Worm (Caenorhabditis elegans) whole organism, L4 larva: ENCODE measurements around the gene pitr-1.

Experiments
- D1046.2 ChIP-seq: fragments of 200-800 bp; sonication (Bioruptor generic); IDR thresholded peaks from 2 replicates; pipeline ENCODE4 v1.3.6; 2022; ENCODE audit warnings: missing genetic modification characterization, missing compliant biosample characterization
- F49E8.2 ChIP-seq: sonication (generic microtip); optimal IDR thresholded peaks from 2 replicates; lab custom pipeline; 2016; ENCODE audit warnings: missing compliant biosample characterization, mild to moderate bottlenecking, missing genetic modification characterization, borderline replicate concordance
- T26A8.4 ChIP-seq: fragments of 200-800 bp; sonication (Bioruptor generic); IDR thresholded peaks from 2 replicates; pipeline ENCODE4 v1.3.6; 2022; ENCODE audit warnings: missing genetic modification characterization, missing compliant biosample characterization
- Y48G9A.11 ChIP-seq: fragments of 200-800 bp; sonication (Bioruptor generic); IDR thresholded peaks from 2 replicates; pipeline ENCODE4 v1.3.6; 2022; ENCODE audit warnings: missing genetic modification reagents, missing genetic modification characterization, missing compliant biosample characterization
- ZK337.2 ChIP-seq: fragments of 200-800 bp; sonication (Bioruptor generic); IDR thresholded peaks from 2 replicates; pipeline ENCODE4 v1.3.6; 2022; ENCODE audit warnings: missing genetic modification reagents, missing genetic modification characterization, missing compliant biosample characterization
- aha-1 ChIP-seq: fragments of 150-350 bp; peaks from one replicate; lab custom pipeline; 2014; ENCODE audit warnings: missing biosample characterization, missing genetic modification characterization
- attf-4 ChIP-seq: sonication (generic microtip); optimal IDR thresholded peaks from 3 replicates; lab custom pipeline; 2017; ENCODE audit warnings: missing biosample characterization, missing genetic modification characterization
- ceh-44 ChIP-seq: fragments of 200-800 bp; sonication (Bioruptor generic); IDR thresholded peaks from 2 replicates; pipeline ENCODE4 v1.3.6; 2022; ENCODE audit warnings: missing genetic modification reagents, missing genetic modification characterization, missing compliant biosample characterization
- ceh-62 ChIP-seq: sonication (generic microtip); optimal IDR thresholded peaks from 2 replicates; lab custom pipeline; 2017; ENCODE audit warnings: missing biosample characterization, missing genetic modification characterization
- ces-1 ChIP-seq: fragments of 150-350 bp; sonication (generic microtip); optimal IDR thresholded peaks from 4 replicates; lab custom pipeline; 2014; ENCODE audit warnings: missing biosample characterization, missing genetic modification reagents, missing genetic modification characterization
- ctbp-1 ChIP-seq: fragments of 200-800 bp; sonication (Bioruptor generic); IDR thresholded peaks from 2 replicates; pipeline ENCODE4 v1.3.6; 2022; ENCODE audit warnings: missing genetic modification reagents, missing genetic modification characterization, missing compliant biosample characterization
- daf-12 ChIP-seq: fragments of 150-350 bp; optimal IDR thresholded peaks from 2 replicates; lab custom pipeline; 2014; ENCODE audit warnings: missing biosample characterization, missing genetic modification reagents, missing genetic modification characterization
- duxl-1 ChIP-seq: sonication (generic microtip); optimal IDR thresholded peaks from 2 replicates; lab custom pipeline; 2016; ENCODE audit warnings: mild to moderate bottlenecking, missing genetic modification characterization, moderate library complexity, missing compliant biosample characterization; ENCODE audit not compliant: poor library complexity
- egl-43 ChIP-seq: fragments of 200-800 bp; sonication (Bioruptor generic); IDR thresholded peaks from 2 replicates; pipeline ENCODE4 v1.3.6; 2022; ENCODE audit warnings: missing genetic modification reagents, missing genetic modification characterization, missing compliant biosample characterization
- fkh-10 ChIP-seq: fragments of 150-350 bp; optimal IDR thresholded peaks from 2 replicates; lab custom pipeline; 2014; ENCODE audit warnings: missing biosample characterization, missing genetic modification reagents, missing genetic modification characterization
- jun-1 ChIP-seq: fragments of 150-350 bp; optimal IDR thresholded peaks from 2 replicates; lab custom pipeline; 2014; ENCODE audit warnings: missing biosample characterization, missing genetic modification reagents, missing genetic modification characterization
- lin-1 ChIP-seq: fragments of 200-800 bp; sonication (Bioruptor generic); IDR thresholded peaks from 2 replicates; pipeline ENCODE4 v1.3.6; 2022; ENCODE audit warnings: missing genetic modification reagents, missing genetic modification characterization, missing compliant biosample characterization
- lin-39 ChIP-seq: fragments of 150-350 bp; optimal IDR thresholded peaks from 2 replicates; lab custom pipeline; 2014; ENCODE audit warnings: missing biosample characterization, missing genetic modification reagents, missing genetic modification characterization
- lsy-2 ChIP-seq, 2 experiments: fragments of 150-350 bp in 1 of 2; sonication (generic microtip) in 1 of 2; optimal IDR thresholded peaks; 2 replicates each; lab custom pipeline; 2014 to 2017; ENCODE audit warnings: missing biosample characterization in 2 of 2, missing genetic modification characterization in 2 of 2
- mxl-3 ChIP-seq: fragments of 200-800 bp; sonication (Bioruptor generic); optimal IDR thresholded peaks from 2 replicates; lab custom pipeline; 2018; ENCODE audit warnings: mild to moderate bottlenecking, missing genetic modification characterization, missing compliant biosample characterization
- nhr-28 ChIP-seq: fragments of 150-350 bp; optimal IDR thresholded peaks from 2 replicates; lab custom pipeline; 2014; ENCODE audit warnings: missing biosample characterization, missing genetic modification characterization
- nhr-41 ChIP-seq: fragments of 200-800 bp; sonication (Bioruptor generic); IDR thresholded peaks from 2 replicates; pipeline ENCODE4 v1.3.6; 2022; ENCODE audit warnings: missing genetic modification reagents, missing genetic modification characterization, missing compliant biosample characterization
- nhr-76 ChIP-seq: fragments of 150-350 bp; optimal IDR thresholded peaks from 2 replicates; lab custom pipeline; 2014; ENCODE audit warnings: missing biosample characterization, missing genetic modification characterization
- pha-4 ChIP-seq, 2 experiments: fragments of 150-350 bp in 1 of 2; fragments of 200-800 bp in 1 of 2; sonication (Bioruptor generic) in 1 of 2; IDR thresholded peaks in 1 of 2; optimal IDR thresholded peaks in 1 of 2; 2 replicates each; pipeline versions ENCODE4 v1.3.6 to Lab custom; 2014 to 2022; ENCODE audit warnings: missing genetic modification characterization in 2 of 2, missing genetic modification reagents in 2 of 2, missing biosample characterization in 1 of 2, missing compliant biosample characterization in 1 of 2
- saeg-2 ChIP-seq: fragments of 200-800 bp; sonication (Bioruptor generic); IDR thresholded peaks from 2 replicates; pipeline ENCODE4 v1.3.6; 2022; ENCODE audit warnings: missing genetic modification reagents, missing genetic modification characterization, missing compliant biosample characterization
- set-16 ChIP-seq: fragments of 200-800 bp; sonication (Bioruptor generic); IDR thresholded peaks from 2 replicates; pipeline ENCODE4 v1.3.6; 2022; ENCODE audit warnings: missing genetic modification reagents, missing genetic modification characterization, missing compliant biosample characterization
- spr-3 ChIP-seq: fragments of 200-800 bp; sonication (Bioruptor generic); optimal IDR thresholded peaks from 2 replicates; lab custom pipeline; 2018; ENCODE audit warnings: mild to moderate bottlenecking, missing genetic modification characterization, missing compliant biosample characterization
- tra-1 ChIP-seq: fragments of 200-800 bp; sonication (Bioruptor generic); IDR thresholded peaks from 2 replicates; pipeline ENCODE4 v1.3.6; 2022; ENCODE audit warnings: missing genetic modification reagents, missing genetic modification characterization, missing compliant biosample characterization
- unc-62 ChIP-seq, 3 experiments: fragments of 150-350 bp in 1 of 3; sonication (generic microtip); optimal IDR thresholded peaks in 2 of 3; peaks in 1 of 3; 1 replicate in 1 of 3; 2 replicates in 2 of 3; lab custom pipeline; 2014 to 2017; ENCODE audit warnings: missing biosample characterization in 3 of 3, missing genetic modification characterization in 3 of 3, missing genetic modification reagents in 3 of 3, missing genotype in 1 of 3
- vab-7 ChIP-seq: fragments of 200-800 bp; sonication (Bioruptor generic); IDR thresholded peaks from 2 replicates; pipeline ENCODE4 v1.3.6; 2022; ENCODE audit warnings: missing genetic modification reagents, missing genetic modification characterization, missing compliant biosample characterization
- zag-1 ChIP-seq: fragments of 150-350 bp; optimal IDR thresholded peaks from 2 replicates; lab custom pipeline; 2014; ENCODE audit warnings: missing biosample characterization, missing genetic modification characterization
- zfp-3 ChIP-seq: fragments of 200-800 bp; sonication (Bioruptor generic); conservative IDR thresholded peaks from 2 replicates; pipeline ENCODE4 v1.3.6; 2022; ENCODE audit warnings: missing genetic modification reagents, missing genetic modification characterization, missing compliant biosample characterization

pitr-1 gene

DNA sequence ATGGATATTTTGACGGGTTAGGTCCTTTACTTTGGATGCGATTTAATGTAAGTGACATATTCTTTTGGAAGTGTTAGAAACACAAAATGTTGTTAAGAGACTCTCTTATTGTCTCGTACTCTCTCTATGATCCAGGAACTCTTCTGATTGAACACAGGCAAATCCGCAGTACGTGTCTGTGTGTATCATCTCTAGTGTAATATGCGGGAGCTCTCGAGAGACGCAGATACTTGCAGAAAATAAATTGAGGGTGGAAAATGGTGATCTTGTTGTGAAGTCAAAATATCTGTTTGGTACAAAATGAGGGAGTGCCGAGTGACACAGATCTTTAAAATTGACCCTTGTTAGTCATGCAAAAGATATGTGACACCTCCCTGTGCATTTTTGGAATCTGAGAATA lies 12.8 kb downstream of the pitr-1 start:
- no peak for TF ChIP-seq saeg-2 (GFP tag; lab: Robert Waterston, UW)
- no peak for TF ChIP-seq duxl-1 (tag; lab: Kevin White, UChicago)
- TF ChIP-seq attf-4 (tag; lab: Kevin White, UChicago): no peak
- TF ChIP-seq F49E8.2 (tag; lab: Kevin White, UChicago): no peak
- no peak for TF ChIP-seq Y48G9A.11
- TF ChIP-seq pha-4 (GFP tag; IDR thresholded peaks at IDR 0.05; lab: Robert Waterston, UW): no peak
- TF ChIP-seq pha-4 (tag; optimal IDR thresholded peaks at IDR 0.05; lab: Kevin White, UChicago): no peak
- no peak for TF ChIP-seq egl-43
- peak; percentile 31 for TF ChIP-seq nhr-28
- TF ChIP-seq, all 104 proteins: peak for 1

DNA sequence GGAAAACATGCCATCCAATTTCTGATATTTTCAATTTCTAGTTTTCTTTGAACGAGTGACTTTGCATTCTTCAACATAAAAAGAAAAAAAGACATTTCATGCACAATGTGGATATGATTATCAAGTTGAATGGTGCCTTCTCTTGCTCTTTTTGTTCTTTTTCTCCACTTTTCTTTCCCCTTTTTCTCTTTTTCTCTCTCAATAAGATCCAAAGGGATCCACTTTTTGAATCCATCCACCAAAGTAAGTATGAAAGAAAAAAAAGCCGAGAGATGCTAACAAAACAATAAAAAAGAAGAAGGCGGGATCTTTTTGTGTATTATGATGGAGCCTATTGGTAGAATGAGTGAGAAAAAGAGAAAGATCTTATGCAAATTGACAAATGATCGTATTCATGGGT lies 13.4 kb downstream of the pitr-1 start:
- TF ChIP-seq zag-1 (tag; lab: Kevin White, UChicago): no peak
- TF ChIP-seq vab-7 (GFP tag; lab: Robert Waterston, UW): no peak
- no peak for TF ChIP-seq attf-4 (tag; lab: Kevin White, UChicago)
- TF ChIP-seq fkh-10 (GFP tag; lab: Kevin White, UChicago): peak; percentile 86
- TF ChIP-seq ZK337.2 (GFP tag; lab: Robert Waterston, UW): no peak
- TF ChIP-seq T26A8.4 (GFP tag; lab: Robert Waterston, UW): no peak
- no peak for TF ChIP-seq ctbp-1 (GFP tag; lab: Robert Waterston, UW)
- TF ChIP-seq D1046.2: no peak
- TF ChIP-seq lin-1 (GFP tag; lab: Robert Waterston, UW): no peak
- no peak for TF ChIP-seq jun-1 (tag; lab: Kevin White, UChicago)
- TF ChIP-seq mxl-3 (GFP tag; lab: Kevin White, UChicago): no peak
- TF ChIP-seq lin-39 (tag; lab: Kevin White, UChicago): no peak
- no peak for TF ChIP-seq ceh-62 (tag; lab: Kevin White, UChicago)
- TF ChIP-seq set-16 (GFP tag; lab: Robert Waterston, UW): no peak
- TF ChIP-seq nhr-41 (GFP tag; lab: Robert Waterston, UW): no peak
- no peak for TF ChIP-seq nhr-28
- peak; percentile 1 for TF ChIP-seq aha-1 (tag; lab: Kevin White, UChicago)

DNA sequence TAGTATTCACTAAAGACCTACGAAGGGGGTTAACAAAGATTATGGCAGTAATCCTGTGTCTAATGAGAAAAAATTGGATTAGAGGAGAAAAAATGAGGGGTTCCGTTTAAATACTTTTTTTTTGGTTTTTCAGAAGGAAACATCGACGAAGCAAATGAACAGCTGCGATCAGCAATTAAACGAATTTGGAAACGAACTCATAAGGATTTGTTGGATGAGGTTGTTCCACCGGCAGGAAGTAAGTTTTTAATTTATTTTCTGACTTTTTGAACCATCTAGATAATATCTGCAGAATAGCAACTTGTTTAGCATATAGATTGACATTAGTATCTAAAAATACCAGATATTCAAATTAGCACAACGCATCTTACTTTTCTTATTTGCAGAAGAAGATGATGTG lies 19.7 kb downstream of the pitr-1 start:
- no peak for TF ChIP-seq pha-4 (GFP tag; IDR thresholded peaks at IDR 0.05; lab: Robert Waterston, UW)
- TF ChIP-seq pha-4 (tag; optimal IDR thresholded peaks at IDR 0.05; lab: Kevin White, UChicago): no peak
- no peak for TF ChIP-seq vab-7 (GFP tag; lab: Robert Waterston, UW)
- no peak for TF ChIP-seq tra-1
- peak; percentile 97 for TF ChIP-seq aha-1 (tag; lab: Kevin White, UChicago)
- no peak for TF ChIP-seq fkh-10 (GFP tag; lab: Kevin White, UChicago)
- TF ChIP-seq lsy-2 (tag; optimal IDR thresholded peaks at IDR 0.05; lab: Kevin White, UChicago): no peak

DNA sequence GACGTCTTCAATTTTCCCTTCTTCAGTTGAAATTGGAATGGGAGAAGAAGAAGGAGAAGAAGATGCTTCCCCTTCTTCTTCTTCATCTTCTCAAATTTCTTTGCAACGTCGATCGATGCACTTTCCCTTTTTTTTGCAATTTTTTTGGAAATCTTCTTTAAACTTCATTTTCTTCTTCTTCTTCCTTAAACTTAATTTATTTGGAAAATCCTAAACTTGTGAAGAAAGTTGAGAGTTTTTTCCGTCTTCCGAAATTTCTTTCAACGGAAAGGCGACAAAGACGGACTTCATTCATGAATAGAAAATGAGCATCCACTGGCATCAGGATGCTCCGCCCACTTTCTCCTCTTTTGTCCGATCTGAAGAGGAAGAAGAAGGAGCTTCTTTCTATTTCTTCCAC lies 20.3 kb downstream of the pitr-1 start:
- peak; percentile 73 for TF ChIP-seq ces-1 (GFP tag; lab: Kevin White, UChicago)
- TF ChIP-seq fkh-10 (GFP tag; lab: Kevin White, UChicago): peak; percentile 50
- TF ChIP-seq daf-12 (tag; lab: Kevin White, UChicago): no peak
- TF ChIP-seq, all 104 proteins: peak for 2

DNA sequence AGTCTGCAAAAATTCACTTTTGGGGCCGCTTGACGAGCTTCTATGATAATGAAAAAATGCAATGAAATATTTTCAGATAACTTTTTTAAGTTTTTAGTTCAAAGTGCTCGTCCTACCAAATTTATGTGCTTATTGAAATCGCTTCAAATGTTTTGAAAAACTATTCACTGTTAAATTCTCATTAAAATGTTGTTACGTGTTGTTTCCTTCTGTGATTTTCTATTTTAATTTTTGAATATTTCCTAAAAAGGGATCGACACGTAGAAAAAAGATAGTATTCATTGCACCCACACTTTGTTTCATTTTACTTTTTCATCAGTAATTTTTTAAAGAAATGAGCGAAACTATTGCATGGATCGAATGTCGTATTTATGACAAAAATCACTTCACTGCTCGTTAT lies 24.9 kb downstream of the pitr-1 start, which contains the start of gene B0496.6:
Gene B0496.6 (plus strand): TSS at position 301 of the 400 bp plus-strand sequence.
- TF ChIP-seq spr-3 (GFP tag; lab: Kevin White, UChicago): no peak
- TF ChIP-seq ceh-62 (tag; lab: Kevin White, UChicago): no peak
- no peak for TF ChIP-seq zfp-3
- TF ChIP-seq nhr-76: no peak

DNA sequence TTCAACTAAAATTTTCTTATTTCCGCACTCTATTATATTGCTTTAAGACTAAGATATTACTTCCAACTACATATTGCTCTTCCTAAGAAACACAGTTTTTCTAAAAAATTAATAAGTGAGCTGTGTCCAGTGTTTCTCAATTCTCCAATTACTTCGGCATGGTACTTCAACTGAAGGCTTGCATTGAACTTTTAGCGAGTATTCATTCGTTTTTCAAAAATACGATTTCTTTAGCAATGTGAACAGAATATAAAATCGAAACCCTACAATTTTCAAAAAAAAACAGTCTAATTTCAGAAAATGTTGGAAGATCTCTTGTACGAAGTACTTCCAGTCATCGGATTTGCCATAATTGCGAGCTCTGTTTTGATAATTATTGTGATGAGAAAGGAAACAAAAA lies 27.0 kb downstream of the pitr-1 start, which contains the start of gene srtx-1:
Gene srtx-1 (plus strand): TSS at position 301 of the 400 bp plus-strand sequence.
- TF ChIP-seq ceh-44 (GFP tag; lab: Robert Waterston, UW) (no peak), unc-62 (GFP tag; optimal IDR thresholded peaks at IDR 0.05 in 1 of 2; lab: Kevin White, UChicago) (peak in 1 of 2 experiments; percentile 70), unc-62 (tag; optimal IDR thresholded peaks at IDR 0.05; lab: Kevin White, UChicago) (no peak)
